Worm (Caenorhabditis elegans): Measurements from ENCODE around the gene lgg-1.
A peak's percentile ranks its signal among the peaks of the same experiment; 100 is the strongest.

The lgg-1 gene

DNA sequence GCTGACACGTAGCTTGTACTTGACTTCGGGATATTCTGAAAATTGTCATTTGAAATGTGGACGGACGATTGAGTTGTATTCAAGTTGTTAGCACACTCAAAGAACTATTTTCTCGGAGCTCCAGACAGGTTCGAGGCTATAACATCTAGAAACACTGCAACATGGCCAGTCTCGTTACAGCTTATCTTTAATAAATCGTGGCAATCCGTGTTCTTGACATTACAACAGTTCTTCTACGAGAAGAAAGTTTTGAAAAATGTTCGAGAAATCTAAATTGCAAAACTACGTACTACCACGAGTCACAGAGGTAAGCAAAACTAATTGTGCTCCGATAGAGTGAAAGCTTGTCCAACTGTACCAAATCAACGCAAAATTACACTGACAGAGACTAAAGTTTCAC is 25.4 kb downstream of the lgg-1 start:
- TF ChIP-seq tbx-9 (tag; optimal IDR thresholded peaks at IDR 0.05; ENCODE audit: borderline replicate concordance) (no peak), Y95B8A.8 (GFP tag; IDR thresholded peaks at IDR 0.05) (no peak), K12H6.12 (tag; optimal IDR thresholded peaks at IDR 0.05) (no peak), cebp-1 (GFP tag; IDR thresholded peaks at IDR 0.05) (no peak), cebp-1 (tag; optimal IDR thresholded peaks at IDR 0.05) (no peak), bed-2 (GFP tag; IDR thresholded peaks at IDR 0.05) (no peak), F49E8.2 (tag; optimal IDR thresholded peaks at IDR 0.05; ENCODE audit: insufficient read depth) (no peak), dpff-1 (tag; optimal IDR thresholded peaks at IDR 0.05) (no peak), ztf-18 (tag; optimal IDR thresholded peaks at IDR 0.05) (no peak), hlh-26 (GFP tag; conservative IDR thresholded peaks at IDR 0.05) (no peak)

- TF ChIP-seq lin-35 (GFP tag; optimal IDR thresholded peaks at IDR 0.05) (peak in 1 of 3 experiments; percentile 52), mcd-1 (GFP tag; IDR thresholded peaks at IDR 0.05) (peak; percentile 88), zim-3 (tag; optimal IDR thresholded peaks at IDR 0.05) (no peak), efl-1 (GFP tag; optimal IDR thresholded peaks at IDR 0.05) (peak; percentile 66), ztf-3 (GFP tag; optimal IDR thresholded peaks at IDR 0.05) (no peak), dpl-1 (GFP tag; optimal IDR thresholded peaks at IDR 0.05) (peak; percentile 64), lir-1 (GFP tag; conservative IDR thresholded peaks at IDR 0.05) (no peak), somi-1 (GFP tag; optimal IDR thresholded peaks at IDR 0.05) (no peak), B0019.2 (GFP tag; conservative IDR thresholded peaks at IDR 0.05) (no peak), lsl-1 (GFP tag; optimal IDR thresholded peaks at IDR 0.05) (peak; percentile 28), F23B12.7 (tag; optimal IDR thresholded peaks at IDR 0.05; ENCODE audit: insufficient read depth) (peak; percentile 92), lin-54 (GFP tag; optimal IDR thresholded peaks at IDR 0.05) (peak; percentile 84), mxl-1 (tag; optimal IDR thresholded peaks at IDR 0.05) (no peak)
These were observed 26.7 kb downstream of the lgg-1 start, which contains the start of gene efr-3 for ce11 chrII:6320655-6321388. TSS of gene efr-3 (minus strand) at chrII:6321159.

- TF ChIP-seq mxl-1 (tag; optimal IDR thresholded peaks at IDR 0.05) (no peak), ztf-28 (GFP tag; IDR thresholded peaks at IDR 0.05) (no peak), F39B2.1 (GFP tag; IDR thresholded peaks at IDR 0.05) (no peak), hsf-1 (GFP tag; IDR thresholded peaks at IDR 0.05) (no peak), ceh-27 (GFP tag; optimal IDR thresholded peaks at IDR 0.05) (no peak), sptf-2 (GFP tag; optimal IDR thresholded peaks at IDR 0.05) (no peak), let-607 (tag; optimal IDR thresholded peaks at IDR 0.05) (no peak), B0261.1 (tag; optimal IDR thresholded peaks at IDR 0.05) (no peak), lir-1 (GFP tag; conservative IDR thresholded peaks at IDR 0.05) (no peak), ZK185.1 (tag; optimal IDR thresholded peaks at IDR 0.05; ENCODE audit: poor library complexity, severe bottlenecking) (no peak), Y53F4B.3 (GFP tag; IDR thresholded peaks at IDR 0.05) (no peak), snpc-4 (GFP tag; optimal IDR thresholded peaks at IDR 0.05) (no peak), snpc-4 (tag; optimal IDR thresholded peaks at IDR 0.05) (no peak), lin-54 (GFP tag; optimal IDR thresholded peaks at IDR 0.05) (no peak)
These were observed 35.6 kb downstream of the lgg-1 start for ce11 chrII:6311888-6312287.

Data from whole organism, young adult.